Fruit fly (Drosophila melanogaster): ENCODE results near the gene Ogg1.
A peak's percentile ranks its signal among the peaks of the same experiment; 100 is the strongest.

Gene Ogg1

dm6 chrX:8709234-8709843, 19.2 kb downstream of the Ogg1 start, which contains the start of gene Hexo2 (continued):
- TF ChIP-seq fd64A (GFP tag; optimal IDR thresholded peaks at IDR 0.05) (peak; percentile 91), corto (GFP tag; optimal IDR thresholded peaks at IDR 0.05) (peak; percentile 68), CG30431 (GFP tag; optimal IDR thresholded peaks at IDR 0.05) (peak; percentile 94), ranshi (GFP tag; IDR thresholded peaks at IDR 0.05) (peak; percentile 92), CG11456 (GFP tag; IDR thresholded peaks at IDR 0.05) (peak; percentile 95), CG6654 (GFP tag; optimal IDR thresholded peaks at IDR 0.05) (peak; percentile 79), Neu2 (GFP tag; optimal IDR thresholded peaks at IDR 0.05; ENCODE audit: borderline replicate concordance) (peak; percentile 28), grn (GFP tag; optimal IDR thresholded peaks at IDR 0.05) (peak; percentile 9), CG2199 (GFP tag; IDR thresholded peaks at IDR 0.05) (peak; percentile 97), dan (GFP tag; IDR thresholded peaks at IDR 0.05) (peak; percentile 88), CG4424 (GFP tag; optimal IDR thresholded peaks at IDR 0.05) (peak; percentile 94), CG6689 (GFP tag; IDR thresholded peaks at IDR 0.05) (peak; percentile 95), ap (GFP tag; IDR thresholded peaks at IDR 0.05) (peak; percentile 94), Deaf1 (tag; optimal IDR thresholded peaks at IDR 0.05) (peak; percentile 51), stc (GFP tag; IDR thresholded peaks at IDR 0.05) (peak; percentile 96), CG31441 (GFP tag; IDR thresholded peaks at IDR 0.05) (peak; percentile 94), tx (GFP tag; optimal IDR thresholded peaks at IDR 0.05) (peak; percentile 90), crol (GFP tag; IDR thresholded peaks at IDR 0.05) (peak; percentile 72), Ptx1 (GFP tag; IDR thresholded peaks at IDR 0.05) (peak; percentile 96), mld (GFP tag; IDR thresholded peaks at IDR 0.05; ENCODE audit: partially characterized antibody) (no peak), D19A (tag; optimal IDR thresholded peaks at IDR 0.05) (peak; percentile 86), CG2202 (tag; optimal IDR thresholded peaks at IDR 0.05) (peak; percentile 83), tio (GFP tag; optimal IDR thresholded peaks at IDR 0.05) (peak; percentile 83), Meics (GFP tag; optimal IDR thresholded peaks at IDR 0.05) (peak; percentile 83), ken (GFP tag; IDR thresholded peaks at IDR 0.05) (peak; percentile 98), dmrt99B (tag; optimal IDR thresholded peaks at IDR 0.05) (peak; percentile 96), sug (tag; optimal IDR thresholded peaks at IDR 0.05) (peak; percentile 65), Eip74EF (GFP tag; optimal IDR thresholded peaks at IDR 0.05) (peak in 1 of 2 experiments; percentile 87), CG11695 (GFP tag; IDR thresholded peaks at IDR 0.05) (peak; percentile 91), MBD-R2 (GFP tag; IDR thresholded peaks at IDR 0.05) (peak; percentile 60; the same call in 1 of the 2 replicates), CG10462 (GFP tag; optimal IDR thresholded peaks at IDR 0.05) (peak; percentile 92), CG13624 (GFP tag; optimal IDR thresholded peaks at IDR 0.05) (peak; percentile 86), Rfx (GFP tag; IDR thresholded peaks at IDR 0.05) (peak; percentile 92), ATbp (GFP tag; optimal IDR thresholded peaks at IDR 0.05) (peak; percentile 97), CG3838 (GFP tag; optimal IDR thresholded peaks at IDR 0.05) (peak; percentile 82), CG11085 (GFP tag; IDR thresholded peaks at IDR 0.05) (peak; percentile 79), B-H1 (GFP tag; IDR thresholded peaks at IDR 0.05) (peak; percentile 94), jigr1 (GFP tag; IDR thresholded peaks at IDR 0.05) (peak; percentile 92), al (GFP tag; IDR thresholded peaks at IDR 0.05) (peak; percentile 66), dati (GFP tag; IDR thresholded peaks at IDR 0.05) (peak; percentile 91), CG12236 (GFP tag; optimal IDR thresholded peaks at IDR 0.05) (peak; percentile 86), Optix (GFP tag; IDR thresholded peaks at IDR 0.05) (peak; percentile 97), Atf-2 (GFP tag; optimal IDR thresholded peaks at IDR 0.05) (peak; percentile 94), esg (GFP tag; conservative IDR thresholded peaks at IDR 0.05) (peak; percentile 90), CG12769 (tag; optimal IDR thresholded peaks at IDR 0.05) (peak; percentile 94), CG4730 (GFP tag; IDR thresholded peaks at IDR 0.05) (peak; percentile 92), nau (GFP tag; optimal IDR thresholded peaks at IDR 0.05) (peak; percentile 85), CkIIα-i1 (GFP tag; IDR thresholded peaks at IDR 0.05) (peak; percentile 79; the same call in 1 of the 2 replicates), fru (optimal IDR thresholded peaks at IDR 0.05) (no peak), lilli (GFP tag; optimal IDR thresholded peaks at IDR 0.05) (peak; percentile 90), cas (GFP tag; IDR thresholded peaks at IDR 0.05) (peak; percentile 73; the same call in 1 of the 2 replicates)
